Fruit fly (Drosophila melanogaster) whole organism, prepupa: ENCODE results near the gene Snm1.

Source experiments
- Blimp-1 ChIP-seq: fragments of 200-800 bp; sonication (Bioruptor generic); optimal IDR thresholded peaks from 3 replicates; lab custom pipeline; 2017; ENCODE audit warnings: missing biosample characterization, missing genetic modification characterization, mild to moderate bottlenecking, moderate library complexity, missing genetic modification reagents
- CG11902 ChIP-seq: fragments of 200-800 bp; sonication (Bioruptor generic); optimal IDR thresholded peaks from 3 replicates; lab custom pipeline; 2016; ENCODE audit warnings: missing biosample characterization, missing genetic modification characterization
- CG15336 ChIP-seq: fragments of 200-800 bp; sonication (Bioruptor generic); IDR thresholded peaks from 2 replicates; pipeline ENCODE4 v1.3.6; 2022; ENCODE audit warnings: missing biosample characterization, missing genetic modification characterization
- CG1621 ChIP-seq: fragments of 200-800 bp; sonication (Bioruptor generic); optimal IDR thresholded peaks from 3 replicates; lab custom pipeline; 2018; ENCODE audit warnings: missing biosample characterization, mild to moderate bottlenecking, missing genetic modification characterization
- CG16779 ChIP-seq: fragments of 200-800 bp; sonication (Bioruptor generic); optimal IDR thresholded peaks from 3 replicates; lab custom pipeline; 2017; ENCODE audit warnings: missing biosample characterization, mild to moderate bottlenecking, missing genetic modification characterization
- CG3032 ChIP-seq: fragments of 200-800 bp; optimal IDR thresholded peaks from 2 replicates; lab custom pipeline; 2019; ENCODE audit warnings: missing biosample characterization, mild to moderate bottlenecking, missing genetic modification characterization, moderate library complexity
- CG31627 ChIP-seq: fragments of 200-800 bp; sonication (Bioruptor generic); optimal IDR thresholded peaks from 3 replicates; lab custom pipeline; 2016; ENCODE audit warnings: missing biosample characterization, missing genetic modification characterization
- CG3919 ChIP-seq: fragments of 200-800 bp; sonication (Bioruptor generic); optimal IDR thresholded peaks from 3 replicates; lab custom pipeline; 2016; ENCODE audit warnings: missing biosample characterization, missing genetic modification characterization
- CG6163 ChIP-seq: fragments of 200-800 bp; sonication (Bioruptor generic); IDR thresholded peaks from 3 replicates; pipeline ENCODE4 v1.3.6; 2022; ENCODE audit warnings: missing biosample characterization, missing genetic modification characterization
- CG6792 ChIP-seq: fragments of 200-800 bp; sonication (Bioruptor generic); optimal IDR thresholded peaks from 3 replicates; lab custom pipeline; 2016; ENCODE audit warnings: missing biosample characterization, missing genetic modification characterization
- CG7368 ChIP-seq: fragments of 200-800 bp; sonication (Bioruptor generic); optimal IDR thresholded peaks from 3 replicates; lab custom pipeline; 2016; ENCODE audit warnings: missing biosample characterization, missing genetic modification characterization
- CG8119 ChIP-seq: fragments of 200-800 bp; sonication (Bioruptor generic); IDR thresholded peaks from 3 replicates; pipeline ENCODE4 v1.3.6; 2022; ENCODE audit warnings: missing biosample characterization, missing genetic modification characterization
- CG8632 ChIP-seq: fragments of 200-800 bp; sonication (Bioruptor generic); optimal IDR thresholded peaks from 3 replicates; lab custom pipeline; 2016; ENCODE audit warnings: missing biosample characterization, missing genetic modification characterization
- Eip75B ChIP-seq: fragments of 200-800 bp; sonication (Bioruptor generic); optimal IDR thresholded peaks from 3 replicates; lab custom pipeline; 2016; ENCODE audit warnings: missing biosample characterization, missing genetic modification characterization
- Eip78C ChIP-seq: fragments of 200-800 bp; sonication (Bioruptor generic); peaks from one replicate; lab custom pipeline; 2016; ENCODE audit warnings: missing biosample characterization, missing genetic modification characterization
- Eip93F ChIP-seq: fragments of 200-800 bp; sonication (Bioruptor generic); optimal IDR thresholded peaks from 2 replicates; lab custom pipeline; 2016; ENCODE audit warnings: missing biosample characterization, mild to moderate bottlenecking, missing genetic modification characterization
- Gug ChIP-seq: fragments of 200-800 bp; sonication (Bioruptor generic); IDR thresholded peaks from 2 replicates; pipeline ENCODE4 v1.3.6; 2022; ENCODE audit warnings: missing biosample characterization, missing genetic modification characterization
- Hr38 ChIP-seq: sonication (Bioruptor generic); optimal IDR thresholded peaks from 2 replicates; lab custom pipeline; 2016; ENCODE audit warnings: missing biosample characterization, missing genetic modification characterization
- Hr4 ChIP-seq: fragments of 200-800 bp; sonication (Bioruptor generic); optimal IDR thresholded peaks from 3 replicates; lab custom pipeline; 2016; ENCODE audit warnings: missing biosample characterization, missing genetic modification characterization
- Lpt ChIP-seq: fragments of 200-800 bp; sonication (Bioruptor generic); optimal IDR thresholded peaks from 3 replicates; lab custom pipeline; 2016; ENCODE audit warnings: missing biosample characterization, missing genetic modification characterization
- Met ChIP-seq: fragments of 200-800 bp; sonication (Bioruptor generic); optimal IDR thresholded peaks from 3 replicates; lab custom pipeline; 2016; ENCODE audit warnings: missing biosample characterization, missing genetic modification characterization
- OdsH ChIP-seq: fragments of 200-800 bp; sonication (Bioruptor generic); optimal IDR thresholded peaks from 3 replicates; lab custom pipeline; 2016; ENCODE audit warnings: missing biosample characterization, missing genetic modification characterization
- Sox102F ChIP-seq: fragments of 200-800 bp; sonication (Bioruptor generic); optimal IDR thresholded peaks from 2 replicates; lab custom pipeline; 2016; ENCODE audit warnings: missing biosample characterization, mild to moderate bottlenecking, missing genetic modification characterization
- Sox15 ChIP-seq: fragments of 200-800 bp; sonication (Bioruptor generic); optimal IDR thresholded peaks from 3 replicates; lab custom pipeline; 2016; ENCODE audit warnings: missing biosample characterization, missing genetic modification characterization
- achi ChIP-seq: fragments of 200-800 bp; sonication (Bioruptor generic); optimal IDR thresholded peaks from 3 replicates; lab custom pipeline; 2016; ENCODE audit warnings: missing biosample characterization, missing genetic modification characterization
- acj6 ChIP-seq: fragments of 200-800 bp; sonication (Bioruptor generic); optimal IDR thresholded peaks from 3 replicates; lab custom pipeline; 2016; ENCODE audit warnings: missing biosample characterization, missing genetic modification characterization
- dsx ChIP-seq: fragments of 200-800 bp; optimal IDR thresholded peaks from 3 replicates; lab custom pipeline; 2019; ENCODE audit warnings: missing biosample characterization, mild to moderate bottlenecking, missing genetic modification characterization, moderate library complexity; ENCODE audit not compliant: poor library complexity, severe bottlenecking
- esn ChIP-seq: fragments of 200-800 bp; sonication (Bioruptor generic); optimal IDR thresholded peaks from 2 replicates; lab custom pipeline; 2016; ENCODE audit warnings: missing biosample characterization, mild to moderate bottlenecking, missing genetic modification characterization, moderate library complexity
- fd59A ChIP-seq: fragments of 200-800 bp; sonication (Bioruptor generic); optimal IDR thresholded peaks from 2 replicates; lab custom pipeline; 2017; ENCODE audit warnings: missing biosample characterization, mild to moderate bottlenecking, missing genetic modification characterization, missing genetic modification reagents
- fd85E ChIP-seq: fragments of 200-800 bp; sonication (Bioruptor generic); optimal IDR thresholded peaks from 3 replicates; lab custom pipeline; 2016; ENCODE audit warnings: missing biosample characterization, missing genetic modification characterization
- fkh ChIP-seq: fragments of 200-800 bp; sonication (Bioruptor generic); optimal IDR thresholded peaks from 3 replicates; lab custom pipeline; 2017; ENCODE audit warnings: missing biosample characterization, mild to moderate bottlenecking, missing genetic modification characterization, moderate library complexity
- lz ChIP-seq: fragments of 200-800 bp; sonication (Bioruptor generic); optimal IDR thresholded peaks from 3 replicates; lab custom pipeline; 2016; ENCODE audit warnings: missing biosample characterization, missing genetic modification characterization
- net ChIP-seq: fragments of 200-800 bp; sonication (Bioruptor generic); optimal IDR thresholded peaks from 3 replicates; lab custom pipeline; 2016; ENCODE audit warnings: missing biosample characterization, missing genetic modification characterization
- pdm3 ChIP-seq: fragments of 200-800 bp; sonication (Bioruptor generic); optimal IDR thresholded peaks from 3 replicates; lab custom pipeline; 2016; ENCODE audit warnings: missing biosample characterization, missing genetic modification characterization
- spab ChIP-seq: fragments of 200-800 bp; sonication (Bioruptor generic); optimal IDR thresholded peaks from 2 replicates; lab custom pipeline; 2017; ENCODE audit warnings: missing biosample characterization, mild to moderate bottlenecking, missing genetic modification characterization, missing genetic modification reagents
- ss ChIP-seq, 2 experiments: fragments of 200-800 bp; sonication (Bioruptor generic); optimal IDR thresholded peaks; 2 replicates in 1 of 2; 3 replicates in 1 of 2; lab custom pipeline; 2017 to 2018; ENCODE audit warnings: mild to moderate bottlenecking in 2 of 2, missing biosample characterization in 2 of 2, missing genetic modification characterization in 2 of 2, moderate library complexity in 1 of 2
- svp ChIP-seq: fragments of 200-800 bp; sonication (Bioruptor generic); peaks from one replicate; lab custom pipeline; 2016; ENCODE audit warnings: missing biosample characterization, missing genetic modification characterization
- topi ChIP-seq: fragments of 200-800 bp; sonication (Bioruptor generic); optimal IDR thresholded peaks from 3 replicates; lab custom pipeline; 2016; ENCODE audit warnings: missing biosample characterization, missing genetic modification characterization
- vri ChIP-seq: fragments of 200-800 bp; sonication (Bioruptor generic); optimal IDR thresholded peaks from 3 replicates; lab custom pipeline; 2016; ENCODE audit warnings: missing biosample characterization, mild to moderate bottlenecking, missing genetic modification characterization

Gene Snm1

DNA sequence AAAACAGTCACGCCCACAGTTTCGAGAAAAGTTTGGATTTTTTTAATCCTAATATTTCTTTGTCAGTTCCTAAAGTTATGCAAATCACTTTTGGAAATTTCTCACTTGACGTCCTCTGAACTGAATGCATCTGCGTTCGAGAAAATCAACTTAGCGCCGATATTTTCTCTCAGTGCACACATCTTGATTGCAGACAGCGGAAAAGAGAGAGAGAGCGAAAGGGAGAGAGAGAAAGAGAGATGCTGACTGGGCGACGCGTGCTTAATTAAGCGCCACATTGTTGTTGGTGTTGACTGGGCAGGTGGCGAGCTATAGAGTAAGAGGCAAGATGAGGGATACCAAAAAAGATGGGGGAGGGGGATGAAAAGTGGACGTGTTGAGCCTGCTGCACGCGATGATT is 36.3 kb upstream of the Snm1 start (continued):
- TF ChIP-seq CG6792 (GFP tag; lab: Kevin White, UChicago) (peak; percentile 60), lz (GFP tag; lab: Kevin White, UChicago) (peak; percentile 69), dsx (GFP tag; lab: Kevin White, UChicago) (peak; percentile 90), ss (GFP tag; optimal IDR thresholded peaks at IDR 0.05; lab: Kevin White, UChicago) (peak; percentile 40 to 93), net (GFP tag; lab: Kevin White, UChicago) (peak; percentile 73), esn (GFP tag; lab: Kevin White, UChicago) (peak; percentile 72), CG1621 (peak; percentile 41), Eip78C (peak; percentile 94), CG3032 (tag; lab: Kevin White, UChicago) (peak; percentile 48), CG11902 (peak; percentile 40), fd59A (GFP tag; lab: Kevin White, UChicago) (peak; percentile 63), fd85E (GFP tag; lab: Kevin White, UChicago) (no peak), achi (GFP tag; lab: Kevin White, UChicago) (peak; percentile 65), CG31627 (GFP tag; lab: Kevin White, UChicago) (peak; percentile 72), Hr4 (peak; percentile 71), Hr38 (GFP tag; lab: Kevin White, UChicago) (no peak), CG8632 (GFP tag; lab: Kevin White, UChicago) (peak; percentile 65), Blimp-1 (no peak), Gug (GFP tag; lab: Robert Waterston, UW) (peak; percentile 43; the same call in 1 of the 2 replicates), acj6 (GFP tag; lab: Kevin White, UChicago) (peak; percentile 63), Met (GFP tag; lab: Kevin White, UChicago) (peak; percentile 58), Sox102F (peak; percentile 80), OdsH (GFP tag; lab: Kevin White, UChicago) (peak; percentile 67), CG8119 (GFP tag; lab: Robert Waterston, UW) (peak; percentile 61; the same call in 1 of the 3 replicates)

DNA sequence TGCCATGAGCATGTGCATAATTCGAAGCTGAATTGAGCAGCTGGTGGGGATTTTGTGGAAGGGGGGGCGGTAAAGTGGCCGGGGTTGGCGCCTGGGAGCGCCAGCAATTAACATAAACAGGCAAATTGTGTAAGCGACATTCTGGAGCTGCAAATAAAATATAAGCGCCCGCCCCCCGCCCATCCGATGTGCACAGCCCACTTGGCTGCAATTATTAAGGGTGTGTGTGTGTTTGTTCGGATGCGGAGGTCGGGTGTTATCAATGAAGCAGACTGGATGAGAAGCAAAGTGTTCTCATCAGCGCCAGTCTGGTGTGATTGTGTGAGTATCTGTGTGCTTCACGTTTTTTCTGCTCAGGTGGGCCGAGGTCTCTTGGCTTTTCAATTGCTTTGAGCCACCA is 35.1 kb upstream of the Snm1 start:
- TF ChIP-seq CG6163 (GFP tag; lab: Robert Waterston, UW) (0 out of 3 replicates have a peak, but pooled peaks have one; percentile 22), svp (peak; percentile 98), vri (GFP tag; lab: Kevin White, UChicago) (no peak), CG3919 (no peak)

DNA sequence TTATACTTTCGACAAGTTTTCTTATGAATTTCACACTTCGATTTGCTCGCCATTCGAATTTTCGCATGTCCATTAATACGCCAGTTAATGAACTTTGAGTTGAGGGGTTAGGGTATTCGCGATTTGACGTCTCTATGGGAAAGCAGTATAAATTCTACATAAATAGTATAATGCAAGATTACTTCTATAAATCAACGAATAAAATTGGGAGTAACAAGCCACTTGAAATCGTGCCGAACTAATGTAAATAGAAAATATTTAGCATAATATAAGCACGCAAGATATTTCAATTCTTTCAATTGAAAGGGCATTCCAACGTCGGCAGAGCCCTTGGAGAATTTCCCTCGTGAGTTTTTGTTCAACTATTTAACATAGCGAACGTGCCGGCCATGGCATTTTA is 34.3 kb upstream of the Snm1 start:
- no peak for TF ChIP-seq Eip93F (GFP tag; lab: Kevin White, UChicago)
- no peak for TF ChIP-seq CG6163 (GFP tag; lab: Robert Waterston, UW)
- no peak for TF ChIP-seq Sox102F
- TF ChIP-seq Eip75B, result no peak
- peak; percentile 52 for TF ChIP-seq Eip78C
- TF ChIP-seq Hr4, result peak; percentile 31
- TF ChIP-seq svp, result no peak
- no peak for TF ChIP-seq CG3919
- no peak for TF ChIP-seq pdm3 (GFP tag; lab: Kevin White, UChicago)
- no peak for TF ChIP-seq Met (GFP tag; lab: Kevin White, UChicago)
- TF ChIP-seq spab, result no peak

DNA sequence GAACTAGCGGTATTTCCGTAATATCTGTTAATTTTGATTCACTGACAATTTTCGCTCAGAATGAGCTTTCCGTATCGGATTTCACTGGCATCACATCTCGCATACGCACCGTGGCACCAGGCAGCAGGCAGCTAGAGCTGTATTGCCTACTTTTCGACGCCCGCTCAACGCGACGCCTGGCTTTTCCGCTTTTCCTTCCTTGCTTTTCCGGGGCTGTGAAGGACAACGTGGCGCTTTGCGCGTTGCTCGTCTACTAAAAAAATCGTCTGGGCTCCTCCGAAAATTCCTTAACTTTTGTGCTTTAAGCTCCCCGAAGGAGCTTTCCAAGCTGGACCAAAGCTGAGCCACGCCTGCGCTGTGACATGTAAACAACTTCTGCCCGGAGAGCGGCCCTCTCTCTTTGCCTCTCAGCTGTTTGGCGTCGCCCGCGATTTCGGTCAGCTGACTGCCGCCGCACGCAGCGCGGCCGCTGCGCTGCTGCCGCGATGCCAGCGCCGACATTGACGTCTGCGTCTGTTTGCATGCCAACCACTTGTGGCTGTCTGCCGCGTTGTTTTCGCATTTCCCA is 31.7 kb upstream of the Snm1 start, which contains the start of the genes CG43845 and Nmdar1:
TSS of gene CG43845 (minus strand) at position 51 of the 568 bp plus-strand sequence.
TSS of gene Nmdar1 (minus strand) at position 259 of the 568 bp plus-strand sequence.
- no peak for TF ChIP-seq Sox15 (GFP tag; lab: Kevin White, UChicago)
- TF ChIP-seq CG16779, result no peak
- TF ChIP-seq Blimp-1, result no peak
- no peak for TF ChIP-seq lz (GFP tag; lab: Kevin White, UChicago)
- no peak for TF ChIP-seq CG15336 (GFP tag; lab: Robert Waterston, UW)
- no peak for TF ChIP-seq Lpt (GFP tag; lab: Kevin White, UChicago)
- TF ChIP-seq topi (GFP tag; lab: Kevin White, UChicago), result no peak
- no peak for TF ChIP-seq CG7368 (GFP tag; lab: Kevin White, UChicago)
- TF ChIP-seq fkh (GFP tag; lab: Kevin White, UChicago), result no peak
- TF ChIP-seq Eip75B, result no peak
- TF ChIP-seq OdsH (GFP tag; lab: Kevin White, UChicago), result no peak
- TF ChIP-seq vri (GFP tag; lab: Kevin White, UChicago), result no peak
- TF ChIP-seq svp, result no peak
